In genomic region chr3L:6979387-6980249, dm6 we compare ENCODE assay signal across 1 fruit fly cellular context.
A peak's percentile ranks its signal among the peaks of the same experiment; 100 is the strongest.
TF ChIP-seq lines count a peak whose summit lies in the region.

Gene Galphai, minus strand, starts transcription at chr3L:6980044.

TF ChIP-seq in whole organism, embryonic, 481 proteins besides CTCF, POLR2A, EP300 and RAD21 (continued from another document):
- TF ChIP-seq CG11504 (tag; optimal IDR thresholded peaks at IDR 0.05; lab: Kevin White, UChicago) (peak; percentile 37), pita (GFP tag; optimal IDR thresholded peaks at IDR 0.05; lab: Kevin White, UChicago) (peak; percentile 98), repo (GFP tag; optimal IDR thresholded peaks at IDR 0.05; lab: Kevin White, UChicago) (peak; percentile 46), CG12744 (GFP tag; optimal IDR thresholded peaks at IDR 0.05; lab: Kevin White, UChicago) (peak; percentile 31), Chrac-16 (GFP tag; optimal IDR thresholded peaks at IDR 0.05; lab: Kevin White, UChicago) (no peak), Dip3 (GFP tag; optimal IDR thresholded peaks at IDR 0.05; lab: Kevin White, UChicago) (peak; percentile 68), lmd (GFP tag; IDR thresholded peaks at IDR 0.05; lab: Robert Waterston, UW) (peak; percentile 30; the same call in 1 of the 2 replicates), chinmo (GFP tag; IDR thresholded peaks at IDR 0.05; lab: Robert Waterston, UW; ENCODE audit: partially characterized antibody) (peak; percentile 70; the same call in 2 of the 4 replicates), CG31365 (tag; optimal IDR thresholded peaks at IDR 0.05; lab: Kevin White, UChicago) (peak; percentile 58), CG10267 (tag; optimal IDR thresholded peaks at IDR 0.05; lab: Kevin White, UChicago) (peak; percentile 72), HHEX (GFP tag; optimal IDR thresholded peaks at IDR 0.05; lab: Kevin White, UChicago) (no peak), Deaf1 (tag; optimal IDR thresholded peaks at IDR 0.05; lab: Kevin White, UChicago) (peak; percentile 63), Max (GFP tag; optimal IDR thresholded peaks at IDR 0.05; lab: Kevin White, UChicago) (peak; percentile 41), CG15011 (GFP tag; optimal IDR thresholded peaks at IDR 0.05; lab: Kevin White, UChicago) (no peak), CG13424 (tag; optimal IDR thresholded peaks at IDR 0.05; lab: Kevin White, UChicago) (peak; percentile 18), knrl (GFP tag; IDR thresholded peaks at IDR 0.05; lab: Robert Waterston, UW; ENCODE audit: partially characterized antibody) (peak; percentile 71), lilli (GFP tag; optimal IDR thresholded peaks at IDR 0.05; lab: Kevin White, UChicago) (peak; percentile 22), ci (GFP tag; IDR thresholded peaks at IDR 0.05; lab: Robert Waterston, UW) (peak; percentile 77; the same call in 2 of the 3 replicates), Mrtf (GFP tag; IDR thresholded peaks at IDR 0.05; lab: Robert Waterston, UW) (no peak), cg (GFP tag; optimal IDR thresholded peaks at IDR 0.05; lab: Kevin White, UChicago) (peak; percentile 88), Taf1 (GFP tag; IDR thresholded peaks at IDR 0.05; lab: Robert Waterston, UW) (no peak), row (GFP tag; IDR thresholded peaks at IDR 0.05; lab: Robert Waterston, UW) (peak; percentile 17; the same call in 1 of the 3 replicates), sob (GFP tag; IDR thresholded peaks at IDR 0.05; lab: Robert Waterston, UW) (0 out of 2 replicates have a peak, but pooled peaks have one; percentile 47), crol (GFP tag; IDR thresholded peaks at IDR 0.05; lab: Robert Waterston, UW) (peak; percentile 68; the same call in 1 of the 2 replicates), jumu (GFP tag; optimal IDR thresholded peaks at IDR 0.05; lab: Kevin White, UChicago) (peak; percentile 75), Lhr (GFP tag; optimal IDR thresholded peaks at IDR 0.05; lab: Kevin White, UChicago) (peak; percentile 100), unc-4 (GFP tag; IDR thresholded peaks at IDR 0.05; lab: Robert Waterston, UW; ENCODE audit: partially characterized antibody) (peak; percentile 41), CG16815 (GFP tag; optimal IDR thresholded peaks at IDR 0.05; lab: Kevin White, UChicago) (no peak), CG42726 (GFP tag; IDR thresholded peaks at IDR 0.05; lab: Robert Waterston, UW; ENCODE audit: partially characterized antibody) (peak; percentile 60), dysf (GFP tag; IDR thresholded peaks at IDR 0.05; lab: Robert Waterston, UW) (peak; percentile 6; the same call in 1 of the 3 replicates), CG10209 (GFP tag; optimal IDR thresholded peaks at IDR 0.05; lab: Kevin White, UChicago) (no peak), MESR4 (GFP tag; optimal IDR thresholded peaks at IDR 0.05; lab: Kevin White, UChicago) (peak; percentile 82), CG3163 (GFP tag; optimal IDR thresholded peaks at IDR 0.05; lab: Kevin White, UChicago) (peak; percentile 36), grau (tag; optimal IDR thresholded peaks at IDR 0.05; lab: Kevin White, UChicago) (peak; percentile 10), Ets97D (GFP tag; optimal IDR thresholded peaks at IDR 0.05; lab: Kevin White, UChicago) (peak; percentile 95), CrebB (tag; optimal IDR thresholded peaks at IDR 0.05; lab: Kevin White, UChicago) (peak; percentile 57), vvl (GFP tag; IDR thresholded peaks at IDR 0.05; lab: Robert Waterston, UW) (peak; percentile 75), bbx (GFP tag; IDR thresholded peaks at IDR 0.05; lab: Robert Waterston, UW; ENCODE audit: partially characterized antibody) (peak; percentile 43), Xbp1 (GFP tag; optimal IDR thresholded peaks at IDR 0.05; lab: Kevin White, UChicago) (peak; percentile 39), CG11723 (GFP tag; optimal IDR thresholded peaks at IDR 0.05; lab: Kevin White, UChicago) (no peak), nom (GFP tag; optimal IDR thresholded peaks at IDR 0.05; lab: Kevin White, UChicago) (peak; percentile 77), zfh2 (GFP tag; optimal IDR thresholded peaks at IDR 0.05; lab: Kevin White, UChicago) (peak; percentile 58), pho (GFP tag; optimal IDR thresholded peaks at IDR 0.05; lab: Kevin White, UChicago) (peak; percentile 46), CG9817 (tag; optimal IDR thresholded peaks at IDR 0.05; lab: Kevin White, UChicago) (peak; percentile 28), CG8290 (GFP tag; optimal IDR thresholded peaks at IDR 0.05; lab: Kevin White, UChicago) (peak; percentile 89), CG8290 (tag; optimal IDR thresholded peaks at IDR 0.05; lab: Kevin White, UChicago) (peak; percentile 59 to 97), ftz-f1 (GFP tag; optimal IDR thresholded peaks at IDR 0.05; lab: Kevin White, UChicago) (peak; percentile 51), Hmr (GFP tag; optimal IDR thresholded peaks at IDR 0.05; lab: Kevin White, UChicago) (peak; percentile 95), mirr (GFP tag; optimal IDR thresholded peaks at IDR 0.05; lab: Kevin White, UChicago) (peak; percentile 28), CG9932 (GFP tag; IDR thresholded peaks at IDR 0.05; lab: Robert Waterston, UW) (peak; percentile 66), Dad (GFP tag; optimal IDR thresholded peaks at IDR 0.05; lab: Kevin White, UChicago) (peak; percentile 29), CG6791 (GFP tag; IDR thresholded peaks at IDR 0.05; lab: Robert Waterston, UW; ENCODE audit: partially characterized antibody) (peak; percentile 65; the same call in 2 of the 3 replicates), CG10543 (GFP tag; optimal IDR thresholded peaks at IDR 0.05; lab: Kevin White, UChicago) (peak; percentile 13), Dek (tag; optimal IDR thresholded peaks at IDR 0.05; lab: Kevin White, UChicago) (peak; percentile 6), YL-1 (GFP tag; optimal IDR thresholded peaks at IDR 0.05; lab: Kevin White, UChicago) (peak; percentile 81), CG3838 (GFP tag; optimal IDR thresholded peaks at IDR 0.05; lab: Kevin White, UChicago) (no peak), CG2202 (tag; optimal IDR thresholded peaks at IDR 0.05; lab: Kevin White, UChicago) (no peak), CG9215 (GFP tag; IDR thresholded peaks at IDR 0.05; lab: Robert Waterston, UW) (no peak), CG3847 (GFP tag; IDR thresholded peaks at IDR 0.05; lab: Robert Waterston, UW) (peak; percentile 93), CG7987 (GFP tag; optimal IDR thresholded peaks at IDR 0.05; lab: Kevin White, UChicago) (peak; percentile 36), CG5180 (GFP tag; optimal IDR thresholded peaks at IDR 0.05; lab: Kevin White, UChicago) (peak; percentile 61), stwl (tag; optimal IDR thresholded peaks at IDR 0.05; lab: Kevin White, UChicago) (peak; percentile 86), shn (GFP tag; optimal IDR thresholded peaks at IDR 0.05; lab: Kevin White, UChicago) (peak; percentile 58), luna (GFP tag; optimal IDR thresholded peaks at IDR 0.05; lab: Kevin White, UChicago) (peak; percentile 44), cas (GFP tag; IDR thresholded peaks at IDR 0.05; lab: Robert Waterston, UW) (0 out of 2 replicates have a peak, but pooled peaks have one; percentile 12), pzg (GFP tag; optimal IDR thresholded peaks at IDR 0.05; lab: Kevin White, UChicago) (peak; percentile 100), CG8924 (tag; optimal IDR thresholded peaks at IDR 0.05; lab: Kevin White, UChicago) (peak; percentile 42), Oli (tag; optimal IDR thresholded peaks at IDR 0.05; lab: Kevin White, UChicago) (no peak), Sin3A (optimal IDR thresholded peaks at IDR 0.05; lab: Kevin White, UChicago) (peak; percentile 88), Dbx (GFP tag; IDR thresholded peaks at IDR 0.05; lab: Robert Waterston, UW) (peak; percentile 57; the same call in 1 of the 3 replicates), sqz (GFP tag; optimal IDR thresholded peaks at IDR 0.05; lab: Kevin White, UChicago) (peak; percentile 91), Nf-YB (GFP tag; optimal IDR thresholded peaks at IDR 0.05; lab: Kevin White, UChicago) (peak; percentile 14), Side (GFP tag; optimal IDR thresholded peaks at IDR 0.05; lab: Kevin White, UChicago) (peak; percentile 53), fd102C (GFP tag; optimal IDR thresholded peaks at IDR 0.05; lab: Kevin White, UChicago) (no peak), maf-S (GFP tag; optimal IDR thresholded peaks at IDR 0.05; lab: Kevin White, UChicago) (peak; percentile 24), CG12219 (GFP tag; optimal IDR thresholded peaks at IDR 0.05; lab: Kevin White, UChicago) (no peak), pum (GFP tag; optimal IDR thresholded peaks at IDR 0.05; lab: Kevin White, UChicago) (peak; percentile 37), Nf-YC (tag; optimal IDR thresholded peaks at IDR 0.05; lab: Kevin White, UChicago) (peak; percentile 69), CkIIα-i1 (GFP tag; IDR thresholded peaks at IDR 0.05; lab: Robert Waterston, UW) (no peak), CG4360 (GFP tag; IDR thresholded peaks at IDR 0.05; lab: Robert Waterston, UW) (no peak), hkb (optimal IDR thresholded peaks at IDR 0.05; lab: Kevin White, UChicago) (peak; percentile 69), hkb (GFP tag; IDR thresholded peaks at IDR 0.05; lab: Robert Waterston, UW) (peak; percentile 37; the same call in 1 of the 2 replicates)
